Fruit fly (Drosophila melanogaster) whole organism, embryonic: ENCODE data around the gene Dnai2.

Source experiments
- Abd-B ChIP-seq: fragments of 200-800 bp; sonication (Bioruptor generic); optimal IDR thresholded peaks from 2 replicates; lab custom pipeline; 2018; ENCODE audit warnings: missing biosample characterization, mild to moderate bottlenecking, missing genetic modification characterization, moderate library complexity
- Ada2b ChIP-seq: fragments of 200-800 bp; sonication (Bioruptor generic); IDR thresholded peaks from 2 replicates; pipeline ENCODE4 v1.3.6; 2022; ENCODE audit warnings: missing biosample characterization, missing genetic modification characterization
- CG10321 ChIP-seq: fragments of 200-800 bp; sonication (Bioruptor generic); IDR thresholded peaks from 2 replicates; pipeline ENCODE4 v1.3.6; 2022; ENCODE audit warnings: missing biosample characterization, missing genetic modification characterization
- CG11247 ChIP-seq: fragments of 200-800 bp; sonication (Bioruptor generic); IDR thresholded peaks from 2 replicates; pipeline ENCODE4 v1.3.6; 2022; ENCODE audit warnings: missing biosample characterization, missing genetic modification characterization
- CG12104 ChIP-seq: fragments of 200-800 bp; sonication (Bioruptor generic); optimal IDR thresholded peaks from 3 replicates; lab custom pipeline; 2016; ENCODE audit warnings: missing biosample characterization, missing genetic modification characterization
- CG12299 ChIP-seq: fragments of 200-800 bp; sonication (Bioruptor generic); optimal IDR thresholded peaks from 2 replicates; lab custom pipeline; 2018; ENCODE audit warnings: missing biosample characterization, mild to moderate bottlenecking, missing genetic modification characterization
- CG1233 ChIP-seq: fragments of 200-800 bp; sonication (Bioruptor generic); optimal IDR thresholded peaks from 4 replicates; lab custom pipeline; 2018; ENCODE audit warnings: missing biosample characterization, mild to moderate bottlenecking, missing genetic modification characterization
- CG13624 ChIP-seq: fragments of 200-800 bp; sonication (Bioruptor generic); optimal IDR thresholded peaks from 2 replicates; lab custom pipeline; 2016; ENCODE audit warnings: missing biosample characterization, missing genetic modification characterization
- CG14441 ChIP-seq: fragments of 200-800 bp; sonication (Bioruptor generic); IDR thresholded peaks from 2 replicates; pipeline ENCODE4 v1.3.6; 2022; ENCODE audit warnings: missing biosample characterization, missing genetic modification characterization
- CG15011 ChIP-seq: fragments of 200-800 bp; sonication (Bioruptor generic); optimal IDR thresholded peaks from 3 replicates; lab custom pipeline; 2018; ENCODE audit warnings: missing biosample characterization, mild to moderate bottlenecking, missing genetic modification characterization
- CG15696 ChIP-seq: fragments of 200-800 bp; sonication (Bioruptor generic); optimal IDR thresholded peaks from 2 replicates; lab custom pipeline; 2019; ENCODE audit warnings: missing biosample characterization, mild to moderate bottlenecking, missing genetic modification characterization, moderate library complexity
- CG3163 ChIP-seq: fragments of 200-800 bp; sonication (Bioruptor generic); optimal IDR thresholded peaks from 3 replicates; lab custom pipeline; 2016; ENCODE audit warnings: missing biosample characterization, missing genetic modification characterization
- CG33557 ChIP-seq: fragments of 200-800 bp; sonication (Bioruptor generic); optimal IDR thresholded peaks from 2 replicates; lab custom pipeline; 2019; ENCODE audit warnings: missing biosample characterization, mild to moderate bottlenecking, missing genetic modification characterization, moderate library complexity
- CG3726 ChIP-seq: fragments of 200-800 bp; sonication (Bioruptor generic); IDR thresholded peaks from 3 replicates; pipeline ENCODE4, ENCODE4 v1.3.6; 2022; ENCODE audit warnings: missing biosample characterization, missing genetic modification characterization
- CG3847 ChIP-seq: fragments of 200-800 bp; sonication (Bioruptor generic); IDR thresholded peaks from 2 replicates; pipeline ENCODE4 v1.3.6; 2022; ENCODE audit warnings: missing biosample characterization, missing genetic modification characterization
- CG4854 ChIP-seq: fragments of 200-800 bp; sonication (Bioruptor generic); optimal IDR thresholded peaks from 2 replicates; lab custom pipeline; 2016; ENCODE audit warnings: missing biosample characterization, missing genetic modification characterization, inconsistent platforms
- CG6654 ChIP-seq: fragments of 200-800 bp; sonication (Bioruptor generic); optimal IDR thresholded peaks from 2 replicates; lab custom pipeline; 2017; ENCODE audit warnings: missing biosample characterization, mild to moderate bottlenecking, missing genetic modification characterization
- CG8388 ChIP-seq: fragments of 200-800 bp; sonication (Bioruptor generic); optimal IDR thresholded peaks from 2 replicates; lab custom pipeline; 2019; ENCODE audit warnings: missing biosample characterization, mild to moderate bottlenecking, missing genetic modification characterization, moderate library complexity
- CG9609 ChIP-seq: fragments of 200-800 bp; sonication (Bioruptor generic); optimal IDR thresholded peaks from 3 replicates; lab custom pipeline; 2016; ENCODE audit warnings: missing biosample characterization, missing genetic modification characterization
- CrebB ChIP-seq: fragments of 200-800 bp; sonication (Bioruptor generic); optimal IDR thresholded peaks from 3 replicates; lab custom pipeline; 2018; ENCODE audit warnings: missing biosample characterization, mild to moderate bottlenecking, missing genetic modification characterization
- Deaf1 ChIP-seq: fragments of 200-800 bp; optimal IDR thresholded peaks from 3 replicates; lab custom pipeline; 2019; ENCODE audit warnings: missing biosample characterization, mild to moderate bottlenecking, missing genetic modification characterization, moderate library complexity
- ERR ChIP-seq: fragments of 200-800 bp; sonication (Bioruptor generic); optimal IDR thresholded peaks from 2 replicates; lab custom pipeline; 2016; ENCODE audit warnings: missing biosample characterization, missing genetic modification characterization
- H2.0 ChIP-seq: fragments of 200-800 bp; sonication (Bioruptor generic); IDR thresholded peaks from 2 replicates; pipeline ENCODE4 v1.3.6; 2022; ENCODE audit warnings: missing biosample characterization, missing genetic modification characterization
- HmgD ChIP-seq: fragments of 200-800 bp; sonication (Bioruptor generic); optimal IDR thresholded peaks from 3 replicates; lab custom pipeline; 2016; ENCODE audit warnings: missing biosample characterization, missing genetic modification characterization
- Meics ChIP-seq: fragments of 200-800 bp; sonication (Bioruptor generic); optimal IDR thresholded peaks from 2 replicates; lab custom pipeline; 2017; ENCODE audit warnings: missing biosample characterization, mild to moderate bottlenecking, missing genetic modification characterization
- Mrtf ChIP-seq: fragments of 200-800 bp; sonication (Bioruptor generic); IDR thresholded peaks from 3 replicates; pipeline ENCODE4 v1.3.6; 2022; ENCODE audit warnings: missing biosample characterization, missing genetic modification characterization
- NK7.1 ChIP-seq: fragments of 200-800 bp; sonication (Bioruptor generic); optimal IDR thresholded peaks from 3 replicates; lab custom pipeline; 2016; ENCODE audit warnings: missing biosample characterization, missing genetic modification characterization
- Oli ChIP-seq: fragments of 200-800 bp; sonication (Bioruptor generic); optimal IDR thresholded peaks from 2 replicates; lab custom pipeline; 2018; ENCODE audit warnings: missing biosample characterization, mild to moderate bottlenecking, missing genetic modification characterization, moderate library complexity
- Pdp1 ChIP-seq, 2 experiments: fragments of 200-800 bp; sonication (Bioruptor generic); optimal IDR thresholded peaks; 3 replicates each; lab custom pipeline; 2016; ENCODE audit warnings: missing biosample characterization in 2 of 2, missing genetic modification characterization in 2 of 2, mild to moderate bottlenecking in 1 of 2, moderate library complexity in 1 of 2
- Usf ChIP-seq: fragments of 200-800 bp; sonication (Bioruptor generic); optimal IDR thresholded peaks from 2 replicates; lab custom pipeline; 2017; ENCODE audit warnings: missing genotype, missing biosample characterization, missing genetic modification characterization
- ash1 ChIP-seq: fragments of 200-800 bp; sonication (Bioruptor generic); optimal IDR thresholded peaks from 2 replicates; lab custom pipeline; 2018; ENCODE audit warnings: missing biosample characterization, mild to moderate bottlenecking, missing genetic modification characterization
- bbx ChIP-seq: fragments of 200-800 bp; sonication (Bioruptor generic); IDR thresholded peaks from 2 replicates; pipeline ENCODE4 v1.3.6; 2022; ENCODE audit warnings: missing biosample characterization, missing genetic modification characterization; ENCODE audit not compliant: partially characterized antibody
- bcd ChIP-seq: fragments of 200-800 bp; sonication (Bioruptor generic); optimal IDR thresholded peaks from 2 replicates; lab custom pipeline; 2017; ENCODE audit warnings: missing biosample characterization, mild to moderate bottlenecking, missing genetic modification characterization
- cato ChIP-seq: fragments of 200-800 bp; sonication (Bioruptor generic); optimal IDR thresholded peaks from 2 replicates; lab custom pipeline; 2016; ENCODE audit warnings: missing biosample characterization, missing genetic modification characterization, borderline replicate concordance
- crc ChIP-seq: fragments of 200-800 bp; sonication (Bioruptor generic); optimal IDR thresholded peaks from 2 replicates; lab custom pipeline; 2016; ENCODE audit warnings: missing biosample characterization, missing genetic modification characterization
- dmrt11E ChIP-seq: fragments of 200-800 bp; sonication (Bioruptor generic); optimal IDR thresholded peaks from 3 replicates; lab custom pipeline; 2018; ENCODE audit warnings: missing biosample characterization, mild to moderate bottlenecking, missing genetic modification characterization, moderate library complexity
- ems ChIP-seq: fragments of 200-800 bp; sonication (Bioruptor generic); optimal IDR thresholded peaks from 3 replicates; lab custom pipeline; 2016; ENCODE audit warnings: missing biosample characterization, missing genetic modification characterization
- en ChIP-seq: fragments of 200-800 bp; sonication (Bioruptor generic); optimal IDR thresholded peaks from 2 replicates; lab custom pipeline; 2016; ENCODE audit warnings: missing biosample characterization, missing genetic modification characterization
- esg ChIP-seq: fragments of 200-800 bp; sonication (Bioruptor generic); conservative IDR thresholded peaks from 2 replicates; pipeline ENCODE4 v1.3.6; 2022; ENCODE audit warnings: missing biosample characterization, missing genetic modification characterization
- fru ChIP-seq: fragments of >200 bp; optimal IDR thresholded peaks from 2 replicates; lab custom pipeline; 2017
- ftz-f1 ChIP-seq: fragments of 200-800 bp; sonication (Bioruptor generic); optimal IDR thresholded peaks from 2 replicates; lab custom pipeline; 2016; ENCODE audit warnings: missing biosample characterization, missing genetic modification characterization
- gem ChIP-seq: fragments of 200-800 bp; sonication (Bioruptor generic); optimal IDR thresholded peaks from 2 replicates; lab custom pipeline; 2019; ENCODE audit warnings: missing biosample characterization, mild to moderate bottlenecking, missing genetic modification characterization, moderate library complexity
- gsb ChIP-seq: fragments of 200-800 bp; sonication (Bioruptor generic); IDR thresholded peaks from 2 replicates; pipeline ENCODE4 v1.3.6; 2022; ENCODE audit warnings: missing biosample characterization, missing genetic modification characterization
- ind ChIP-seq: fragments of 200-800 bp; sonication (Bioruptor generic); optimal IDR thresholded peaks from 3 replicates; lab custom pipeline; 2016; ENCODE audit warnings: missing biosample characterization, missing genetic modification characterization
- mirr ChIP-seq: fragments of 200-800 bp; sonication (Bioruptor generic); optimal IDR thresholded peaks from 3 replicates; lab custom pipeline; 2018; ENCODE audit warnings: missing biosample characterization, mild to moderate bottlenecking, missing genetic modification characterization
- onecut ChIP-seq: fragments of 200-800 bp; sonication (Bioruptor generic); IDR thresholded peaks from 2 replicates; pipeline ENCODE4 v1.3.6; 2022; ENCODE audit warnings: missing biosample characterization, missing genetic modification characterization
- repo ChIP-seq: fragments of 200-800 bp; sonication (Bioruptor generic); optimal IDR thresholded peaks from 2 replicates; lab custom pipeline; 2016; ENCODE audit warnings: missing biosample characterization, missing genetic modification characterization
- tio ChIP-seq: fragments of 200-800 bp; sonication (Bioruptor generic); optimal IDR thresholded peaks from 2 replicates; lab custom pipeline; 2017; ENCODE audit warnings: missing biosample characterization, missing genetic modification characterization, inconsistent platforms
- vvl ChIP-seq: fragments of 200-800 bp; sonication (Bioruptor generic); IDR thresholded peaks from 2 replicates; pipeline ENCODE4 v1.3.6; 2022; ENCODE audit warnings: missing biosample characterization, missing genetic modification characterization

Gene Dnai2

dm6 chr3L:11696294-11697116, 2.6 kb downstream of the Dnai2 start, which contains the start of gene Dph1 (continued):
- TF ChIP-seq esg (GFP tag; lab: Robert Waterston, UW) (peak; percentile 82), CG3726 (GFP tag; lab: Robert Waterston, UW) (0 out of 3 replicates have a peak, but pooled peaks have one; percentile 81), Oli (peak; percentile 86), NK7.1 (peak; percentile 78), CG9609 (GFP tag; lab: Kevin White, UChicago) (peak; percentile 83), CG10321 (GFP tag; lab: Robert Waterston, UW) (peak; percentile 48; the same call in 1 of the 2 replicates), crc (peak; percentile 90), Abd-B (no peak), CG1233 (GFP tag; lab: Kevin White, UChicago) (peak; percentile 85), ash1 (GFP tag; lab: Kevin White, UChicago) (peak; percentile 2), Ada2b (peak; percentile 85), en (GFP tag; lab: Kevin White, UChicago) (peak; percentile 40), CG6654 (GFP tag; lab: Kevin White, UChicago) (peak; percentile 47), CG12299 (peak; percentile 27), gsb (peak; percentile 34; the same call in 1 of the 2 replicates), gem (tag; lab: Kevin White, UChicago) (peak; percentile 87), Mrtf (GFP tag; lab: Robert Waterston, UW) (peak; percentile 87; the same call in 2 of the 3 replicates), dmrt11E (tag; lab: Kevin White, UChicago) (peak; percentile 83), tio (GFP tag; lab: Kevin White, UChicago) (peak; percentile 58), HmgD (peak; percentile 61), CG15696 (peak; percentile 50), Deaf1 (tag; lab: Kevin White, UChicago) (peak; percentile 49), Meics (peak; percentile 88), ind (GFP tag; lab: Kevin White, UChicago) (peak; percentile 88), Pdp1 (GFP tag; optimal IDR thresholded peaks at IDR 0.05; lab: Kevin White, UChicago) (peak; percentile 75 to 96), ERR (GFP tag; lab: Kevin White, UChicago) (peak; percentile 65), repo (GFP tag; lab: Kevin White, UChicago) (peak; percentile 89), CG15011 (peak; percentile 38), CG8388 (GFP tag; lab: Kevin White, UChicago) (peak; percentile 73), Usf (GFP tag; lab: Kevin White, UChicago) (peak; percentile 63), CrebB (peak; percentile 78), H2.0 (peak; percentile 77), CG13624 (GFP tag; lab: Kevin White, UChicago) (peak; percentile 85), CG12104 (peak; percentile 80), mirr (GFP tag; lab: Kevin White, UChicago) (peak; percentile 61), CG33557 (peak; percentile 75), fru (lab: Kevin White, UChicago) (no peak), CG3847 (peak; percentile 56), CG3163 (GFP tag; lab: Kevin White, UChicago) (peak; percentile 52), bcd (GFP tag; lab: Kevin White, UChicago) (peak; percentile 88), ftz-f1 (peak; percentile 77), onecut (GFP tag; lab: Robert Waterston, UW) (peak; percentile 70), CG11247 (GFP tag; lab: Robert Waterston, UW) (peak; percentile 69), ems (GFP tag; lab: Kevin White, UChicago) (peak; percentile 79), CG14441 (GFP tag; lab: Robert Waterston, UW) (peak; percentile 90), bbx (GFP tag; lab: Robert Waterston, UW) (peak; percentile 57), vvl (GFP tag; lab: Robert Waterston, UW) (peak; percentile 85), CG4854 (peak; percentile 32), cato (GFP tag; lab: Kevin White, UChicago) (peak; percentile 56)
